Worm (Caenorhabditis elegans) whole organism, L2 larva: ENCODE results near the gene F10A3.11.

Experiments used
- C34F6.9 ChIP-seq: fragments of 150-350 bp; optimal IDR thresholded peaks from 2 replicates; lab custom pipeline; 2014; ENCODE audit warnings: missing biosample characterization, missing genetic modification characterization
- R02D3.7 ChIP-seq: fragments of 150-350 bp; optimal IDR thresholded peaks from 2 replicates; lab custom pipeline; 2014; ENCODE audit warnings: missing biosample characterization, missing genetic modification characterization
- Y55F3AM.14 ChIP-seq: fragments of 200-800 bp; sonication (Bioruptor generic); optimal IDR thresholded peaks from 2 replicates; lab custom pipeline; 2018; ENCODE audit warnings: mild to moderate bottlenecking, missing genetic modification characterization, missing compliant biosample characterization
- ZK546.5 ChIP-seq: sonication (generic microtip); optimal IDR thresholded peaks from 2 replicates; lab custom pipeline; 2017; ENCODE audit warnings: missing biosample characterization, missing genetic modification characterization
- alr-1 ChIP-seq: fragments of 150-350 bp; optimal IDR thresholded peaks from 2 replicates; lab custom pipeline; 2014; ENCODE audit warnings: missing biosample characterization, missing genetic modification characterization
- aly-2 ChIP-seq: fragments of 150-350 bp; optimal IDR thresholded peaks from 2 replicates; lab custom pipeline; 2014; ENCODE audit warnings: missing biosample characterization, missing genetic modification characterization
- ama-1 ChIP-seq: fragments of 150-350 bp; optimal IDR thresholded peaks from 2 replicates; lab custom pipeline; 2018; ENCODE audit warnings: inconsistent platforms
- blmp-1 ChIP-seq: sonication (generic microtip); optimal IDR thresholded peaks from 2 replicates; lab custom pipeline; 2017; ENCODE audit warnings: missing genetic modification characterization, mild to moderate bottlenecking, missing compliant biosample characterization, antibody characterized with exemption, moderate library complexity; ENCODE audit not compliant: insufficient read depth
- ceh-16 ChIP-seq: fragments of 150-350 bp; optimal IDR thresholded peaks from 2 replicates; lab custom pipeline; 2014; ENCODE audit warnings: missing biosample characterization, missing genetic modification characterization
- ceh-82 ChIP-seq: fragments of 150-350 bp; optimal IDR thresholded peaks from 2 replicates; lab custom pipeline; 2014; ENCODE audit warnings: missing biosample characterization, missing genetic modification characterization
- crh-2 ChIP-seq: sonication (generic microtip); optimal IDR thresholded peaks from 2 replicates; lab custom pipeline; 2017; ENCODE audit warnings: missing biosample characterization, missing genetic modification characterization
- dmd-4 ChIP-seq: sonication (generic microtip); optimal IDR thresholded peaks from 2 replicates; lab custom pipeline; 2017; ENCODE audit warnings: missing biosample characterization, missing genetic modification characterization
- elt-1 ChIP-seq: fragments of 150-350 bp; optimal IDR thresholded peaks from 2 replicates; lab custom pipeline; 2014; ENCODE audit warnings: missing biosample characterization, missing genetic modification characterization
- elt-3 ChIP-seq: sonication (generic microtip); optimal IDR thresholded peaks from 2 replicates; lab custom pipeline; 2017; ENCODE audit warnings: missing biosample characterization, missing genetic modification characterization
- fos-1 ChIP-seq: fragments of 150-350 bp; optimal IDR thresholded peaks from 2 replicates; lab custom pipeline; 2014; ENCODE audit warnings: missing biosample characterization, missing genetic modification characterization
- lin-11 ChIP-seq: fragments of 150-350 bp; sonication (generic microtip); optimal IDR thresholded peaks from 2 replicates; lab custom pipeline; 2014; ENCODE audit warnings: missing biosample characterization, missing genetic modification characterization, inconsistent platforms, mixed read lengths
- lin-13 ChIP-seq: fragments of 150-350 bp; optimal IDR thresholded peaks from 2 replicates; lab custom pipeline; 2014; ENCODE audit warnings: missing biosample characterization, missing genetic modification reagents, missing genetic modification characterization
- lin-39 ChIP-seq: fragments of 150-350 bp; optimal IDR thresholded peaks from 2 replicates; lab custom pipeline; 2014; ENCODE audit warnings: missing biosample characterization, missing genetic modification reagents, missing genetic modification characterization
- lsy-2 ChIP-seq, 2 experiments: fragments of 150-350 bp in 1 of 2; sonication (generic microtip) in 1 of 2; optimal IDR thresholded peaks; 2 replicates each; lab custom pipeline; 2014 to 2017; ENCODE audit warnings: missing biosample characterization in 2 of 2, missing genetic modification characterization in 2 of 2
- mab-5 ChIP-seq: fragments of 150-350 bp; optimal IDR thresholded peaks from 2 replicates; lab custom pipeline; 2014; ENCODE audit warnings: missing biosample characterization, missing genetic modification characterization
- mbf-1 ChIP-seq: sonication (generic microtip); optimal IDR thresholded peaks from 2 replicates; lab custom pipeline; 2017; ENCODE audit warnings: missing biosample characterization, missing genetic modification characterization
- mdl-1 ChIP-seq, 2 experiments: fragments of 150-350 bp in 1 of 2; sonication (generic microtip) in 1 of 2; optimal IDR thresholded peaks; 2 replicates each; lab custom pipeline; 2017; ENCODE audit warnings: missing biosample characterization in 2 of 2, missing genetic modification characterization in 2 of 2
- nhr-12 ChIP-seq: fragments of 150-350 bp; optimal IDR thresholded peaks from 2 replicates; lab custom pipeline; 2014; ENCODE audit warnings: missing biosample characterization, missing genetic modification characterization
- nhr-129 ChIP-seq: fragments of 150-350 bp; optimal IDR thresholded peaks from 2 replicates; lab custom pipeline; 2014; ENCODE audit warnings: missing biosample characterization, missing genetic modification characterization
- nhr-21 ChIP-seq: fragments of 150-350 bp; optimal IDR thresholded peaks from 2 replicates; lab custom pipeline; 2014; ENCODE audit warnings: missing biosample characterization, missing genetic modification characterization
- nhr-23 ChIP-seq: fragments of 150-350 bp; optimal IDR thresholded peaks from 2 replicates; lab custom pipeline; 2014; ENCODE audit warnings: missing biosample characterization, missing genetic modification reagents, missing genetic modification characterization
- nhr-237 ChIP-seq: fragments of 150-350 bp; optimal IDR thresholded peaks from 2 replicates; lab custom pipeline; 2014; ENCODE audit warnings: missing biosample characterization, missing genetic modification characterization
- nhr-25 ChIP-seq: fragments of 150-350 bp; sonication (generic microtip); optimal IDR thresholded peaks from 3 replicates; lab custom pipeline; 2014; ENCODE audit warnings: missing biosample characterization, missing genetic modification characterization
- nhr-77 ChIP-seq: fragments of 150-350 bp; optimal IDR thresholded peaks from 2 replicates; lab custom pipeline; 2014; ENCODE audit warnings: missing biosample characterization, missing genetic modification characterization
- peb-1 ChIP-seq: fragments of 150-350 bp; optimal IDR thresholded peaks from 2 replicates; lab custom pipeline; 2014; ENCODE audit warnings: missing biosample characterization, missing genetic modification characterization
- sem-4 ChIP-seq: fragments of 150-350 bp; optimal IDR thresholded peaks from 2 replicates; lab custom pipeline; 2014; ENCODE audit warnings: missing biosample characterization, missing genetic modification reagents, missing genetic modification characterization
- skn-1 ChIP-seq: sonication (generic microtip); optimal IDR thresholded peaks from 2 replicates; lab custom pipeline; 2017; ENCODE audit warnings: missing biosample characterization, missing genetic modification characterization
- sma-3 ChIP-seq: sonication (generic microtip); optimal IDR thresholded peaks from 2 replicates; lab custom pipeline; 2016; ENCODE audit warnings: missing genetic modification reagents, missing genetic modification characterization, missing compliant biosample characterization
- sma-9 ChIP-seq, 2 experiments: fragments of 150-350 bp in 1 of 2; sonication (generic microtip) in 1 of 2; optimal IDR thresholded peaks; 2 replicates each; lab custom pipeline; 2014 to 2016; ENCODE audit warnings: missing genetic modification characterization in 2 of 2, mild to moderate bottlenecking in 1 of 2, missing biosample characterization in 1 of 2, missing compliant biosample characterization in 1 of 2, missing genetic modification reagents in 1 of 2, moderate library complexity in 1 of 2
- snpc-4 ChIP-seq: fragments of 150-350 bp; optimal IDR thresholded peaks from 2 replicates; lab custom pipeline; 2014; ENCODE audit warnings: missing biosample characterization, missing genetic modification characterization
- unc-55 ChIP-seq: fragments of 150-350 bp; sonication (generic microtip); optimal IDR thresholded peaks from 3 replicates; lab custom pipeline; 2014; ENCODE audit warnings: missing biosample characterization, missing genetic modification reagents, missing genetic modification characterization
- unc-62 ChIP-seq: fragments of 150-350 bp; optimal IDR thresholded peaks from 2 replicates; lab custom pipeline; 2014; ENCODE audit warnings: missing biosample characterization, missing genetic modification reagents, missing genetic modification characterization
- ztf-11 ChIP-seq: sonication (generic microtip); optimal IDR thresholded peaks from 2 replicates; lab custom pipeline; 2017; ENCODE audit warnings: missing biosample characterization, missing genetic modification characterization

The F10A3.11 gene

DNA sequence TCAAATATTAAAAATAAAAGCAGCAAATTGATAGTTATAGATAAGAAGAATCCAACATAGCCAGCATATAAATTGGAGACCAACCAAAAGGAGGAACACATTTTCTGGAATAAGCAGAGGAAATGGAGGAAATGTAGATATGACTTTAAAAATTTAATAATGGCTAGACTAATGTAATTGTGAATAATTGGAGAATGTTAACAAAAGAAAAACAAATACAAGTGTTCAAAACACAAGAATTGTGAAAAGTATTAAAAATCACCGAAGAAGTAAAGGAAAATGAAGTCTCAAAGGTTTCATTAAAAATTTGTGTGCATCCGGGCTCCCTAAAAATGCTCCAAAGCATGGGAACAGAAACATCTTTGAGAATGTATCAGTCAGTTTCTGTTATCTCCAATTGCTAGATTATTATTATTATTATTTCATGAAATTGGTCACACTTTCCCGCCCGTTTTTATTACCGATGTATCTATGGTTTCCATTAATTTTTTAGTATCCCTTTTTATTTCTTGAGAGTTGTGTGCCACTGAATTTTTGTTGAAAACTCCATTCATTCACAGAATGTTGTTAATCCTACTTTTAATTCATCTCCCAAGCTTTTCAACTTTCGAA is at the start of gene F10A3.11, which contains the start of gene str-109:
Gene F10A3.11, plus strand, starts transcription at position 562 of the 612 bp plus-strand sequence.
Gene str-109, minus strand, starts transcription at position 101 of the 612 bp plus-strand sequence.
- TF ChIP-seq alr-1 (no peak), snpc-4 (tag; lab: Kevin White, UChicago) (no peak), lin-11 (tag; lab: Kevin White, UChicago) (no peak), ZK546.5 (tag; lab: Kevin White, UChicago) (no peak), dmd-4 (tag; lab: Kevin White, UChicago) (no peak), C34F6.9 (tag; lab: Kevin White, UChicago) (no peak), sma-9 (GFP tag; optimal IDR thresholded peaks at IDR 0.05; lab: Kevin White, UChicago) (no peak), sma-9 (tag; optimal IDR thresholded peaks at IDR 0.05; lab: Kevin White, UChicago) (no peak), ceh-82 (tag; lab: Kevin White, UChicago) (no peak), elt-1 (tag; lab: Kevin White, UChicago) (no peak), fos-1 (no peak), nhr-12 (no peak)

DNA sequence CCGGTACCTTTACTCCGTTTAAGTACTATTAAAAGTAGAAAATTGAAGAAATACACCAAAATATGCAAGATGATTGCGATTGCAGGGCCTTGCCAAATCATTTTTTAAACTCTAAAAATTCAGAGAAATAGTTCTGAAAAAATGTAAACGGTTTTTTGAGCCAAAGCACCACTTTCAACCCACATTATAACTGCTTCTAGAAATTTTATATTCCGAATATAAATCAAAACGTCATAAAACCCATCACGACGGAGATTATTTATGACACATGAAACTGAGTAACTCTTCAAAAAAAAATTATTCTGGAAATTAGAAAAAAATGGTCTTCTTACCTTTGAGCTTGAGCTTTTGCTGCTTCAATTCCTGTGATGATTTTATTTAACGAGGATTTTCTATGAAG is 48.2 kb upstream of the F10A3.11 start, which contains the start of gene srxa-16:
Gene srxa-16, minus strand, starts transcription at position 101 of the 400 bp plus-strand sequence.
- TF ChIP-seq peb-1 (tag; lab: Kevin White, UChicago) (no peak), sma-3 (no peak)
- TF ChIP-seq, all 48 proteins: peak for 0

DNA sequence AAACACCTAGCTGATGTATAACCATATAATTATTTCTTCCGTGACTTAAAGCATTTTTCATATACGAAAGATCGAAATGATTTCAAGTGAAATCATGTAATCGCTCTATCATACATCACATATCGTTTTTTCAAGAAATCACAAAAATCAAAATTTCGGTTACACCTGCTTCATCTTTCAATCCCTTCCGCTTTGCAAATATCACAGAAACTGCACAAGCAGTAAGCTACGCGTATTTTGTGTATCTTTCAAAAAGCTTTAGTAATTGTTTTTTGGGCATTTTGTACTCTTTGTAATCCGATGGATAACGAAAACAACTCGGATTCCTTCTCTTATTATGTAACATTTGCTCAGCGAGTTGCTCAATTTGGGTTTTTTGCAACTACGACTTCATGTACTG is 47.1 kb upstream of the F10A3.11 start, which contains the start of gene str-25:
Gene str-25, plus strand, starts transcription at position 301 of the 400 bp plus-strand sequence.
- TF ChIP-seq ZK546.5 (tag; lab: Kevin White, UChicago): no peak
- TF ChIP-seq C34F6.9 (tag; lab: Kevin White, UChicago): no peak
- no peak for TF ChIP-seq aly-2
- no peak for TF ChIP-seq nhr-77 (tag; lab: Kevin White, UChicago)
- no peak for TF ChIP-seq lin-13 (GFP tag; lab: Kevin White, UChicago)
- no peak for TF ChIP-seq elt-3 (tag; lab: Kevin White, UChicago)
- no peak for TF ChIP-seq unc-55 (GFP tag; lab: Kevin White, UChicago)
- TF ChIP-seq lsy-2 (tag; optimal IDR thresholded peaks at IDR 0.05; lab: Kevin White, UChicago): no peak
- no peak for TF ChIP-seq nhr-129 (tag; lab: Kevin White, UChicago)
- TF ChIP-seq elt-1 (tag; lab: Kevin White, UChicago): no peak
- TF ChIP-seq ceh-16: no peak
- no peak for TF ChIP-seq sem-4
- no peak for TF ChIP-seq nhr-21 (tag; lab: Kevin White, UChicago)
- TF ChIP-seq fos-1: no peak
- TF ChIP-seq mab-5 (tag; lab: Kevin White, UChicago): no peak
- TF ChIP-seq crh-2: no peak
- no peak for TF ChIP-seq Y55F3AM.14 (GFP tag; lab: Kevin White, UChicago)
- TF ChIP-seq skn-1: no peak
- TF ChIP-seq ama-1 (lab: Kevin White, UChicago): no peak

DNA sequence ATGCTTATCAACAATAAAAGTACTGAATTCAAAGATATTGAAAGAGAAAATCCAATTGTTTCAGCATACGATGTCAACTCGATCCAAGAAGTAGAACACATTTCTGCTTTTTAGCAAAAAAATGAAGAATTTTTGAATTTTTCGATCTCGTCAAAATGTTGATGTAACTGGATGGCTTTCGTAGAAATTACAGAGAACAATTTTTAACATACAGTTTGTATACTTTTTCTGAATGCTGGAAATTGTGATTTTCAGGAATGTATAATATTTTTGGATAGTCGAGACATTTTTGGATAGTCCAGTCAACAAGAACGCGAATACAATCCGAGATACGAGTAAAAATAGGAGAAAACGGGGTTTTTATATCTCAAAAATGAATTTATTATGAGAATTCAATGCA is 43.9 kb upstream of the F10A3.11 start, which contains the start of gene str-103:
Gene str-103, minus strand, starts transcription at position 101 of the 400 bp plus-strand sequence.
- TF ChIP-seq Y55F3AM.14 (GFP tag; lab: Kevin White, UChicago) (no peak), nhr-23 (tag; lab: Kevin White, UChicago) (no peak), nhr-237 (tag; lab: Kevin White, UChicago) (no peak)

DNA sequence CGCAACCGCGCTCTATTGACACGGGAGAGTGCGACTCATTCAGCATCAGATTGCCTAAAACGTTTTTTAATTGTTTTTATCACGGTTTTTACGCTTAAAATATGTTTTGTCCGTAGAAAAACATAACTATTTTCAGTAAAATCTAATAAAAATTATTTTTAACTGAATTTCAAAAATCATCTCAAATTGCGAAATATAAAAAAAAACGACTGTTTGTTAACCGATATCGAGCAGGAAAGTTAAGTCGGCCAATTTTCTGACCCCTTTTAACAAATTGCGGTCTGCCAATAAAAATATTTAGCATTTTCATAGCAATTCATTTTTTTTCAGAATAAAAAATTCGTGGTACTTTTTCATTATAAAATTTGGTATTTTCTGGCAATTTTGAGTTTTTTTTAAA is 42.0 kb upstream of the F10A3.11 start:
- TF ChIP-seq ZK546.5 (tag; lab: Kevin White, UChicago) (no peak), lin-39 (tag; lab: Kevin White, UChicago) (no peak), ztf-11 (tag; lab: Kevin White, UChicago) (no peak), elt-3 (tag; lab: Kevin White, UChicago) (no peak), unc-55 (GFP tag; lab: Kevin White, UChicago) (no peak), unc-62 (GFP tag; lab: Kevin White, UChicago) (no peak), Y55F3AM.14 (GFP tag; lab: Kevin White, UChicago) (no peak), blmp-1 (tag; lab: Kevin White, UChicago) (no peak), mab-5 (tag; lab: Kevin White, UChicago) (no peak), lin-13 (GFP tag; lab: Kevin White, UChicago) (no peak), ama-1 (lab: Kevin White, UChicago) (no peak), mdl-1 (tag; optimal IDR thresholded peaks at IDR 0.05; lab: Kevin White, UChicago) (no peak), ceh-82 (tag; lab: Kevin White, UChicago) (no peak), mbf-1 (tag; lab: Kevin White, UChicago) (no peak), R02D3.7 (tag; lab: Kevin White, UChicago) (no peak), lin-11 (tag; lab: Kevin White, UChicago) (no peak), nhr-25 (tag; lab: Kevin White, UChicago) (no peak), sma-9 (GFP tag; optimal IDR thresholded peaks at IDR 0.05; lab: Kevin White, UChicago) (no peak), sma-9 (tag; optimal IDR thresholded peaks at IDR 0.05; lab: Kevin White, UChicago) (no peak)
